Fruit fly (Drosophila melanogaster): ENCODE results near the gene Axn.

- peak; percentile 39 for TF ChIP-seq ssp (GFP tag; IDR thresholded peaks at IDR 0.05)
- no peak for TF ChIP-seq Max (GFP tag; optimal IDR thresholded peaks at IDR 0.05)
- TF ChIP-seq CG14965 (GFP tag; optimal IDR thresholded peaks at IDR 0.05; ENCODE audit: borderline replicate concordance): no peak
- TF ChIP-seq D19B (GFP tag; optimal IDR thresholded peaks at IDR 0.05): no peak
- TF ChIP-seq nau (GFP tag; optimal IDR thresholded peaks at IDR 0.05): no peak
- TF ChIP-seq en (GFP tag; optimal IDR thresholded peaks at IDR 0.05): no peak
- peak; percentile 51; the same call in 1 of the 2 replicates for TF ChIP-seq Xrp1 (GFP tag; IDR thresholded peaks at IDR 0.05)
- TF ChIP-seq repo (GFP tag; optimal IDR thresholded peaks at IDR 0.05): no peak
- no peak for TF ChIP-seq prd (optimal IDR thresholded peaks at IDR 0.05)
- TF ChIP-seq prd (GFP tag; IDR thresholded peaks at IDR 0.05): peak; percentile 53; the same call in 1 of the 3 replicates
- TF ChIP-seq CG3065 (GFP tag; optimal IDR thresholded peaks at IDR 0.05): no peak
Measured at dm6 chr3R:30058057-30058868, 35.6 kb downstream of the Axn start, which contains the start of gene sima.

All from whole organism, embryonic.